Fruit fly (Drosophila melanogaster) whole organism, embryonic: Measurements from ENCODE around the gene ND-B18.

ENCODE experiments used
- Abd-B ChIP-seq: fragments of 200-800 bp; sonication (Bioruptor generic); optimal IDR thresholded peaks from 2 replicates; lab custom pipeline; 2018; ENCODE audit warnings: missing biosample characterization, mild to moderate bottlenecking, missing genetic modification characterization, moderate library complexity
- Atf-2 ChIP-seq: fragments of 200-800 bp; sonication (Bioruptor generic); optimal IDR thresholded peaks from 2 replicates; lab custom pipeline; 2016; ENCODE audit warnings: missing biosample characterization, missing genetic modification characterization
- Blimp-1 ChIP-seq: fragments of 200-800 bp; sonication (Bioruptor generic); optimal IDR thresholded peaks from 3 replicates; lab custom pipeline; 2018; ENCODE audit warnings: missing biosample characterization, missing genetic modification characterization, mild to moderate bottlenecking, moderate library complexity, missing genetic modification reagents
- Bteb2 ChIP-seq: fragments of 200-800 bp; sonication (Bioruptor generic); optimal IDR thresholded peaks from 2 replicates; lab custom pipeline; 2016; ENCODE audit warnings: missing biosample characterization, missing genetic modification characterization
- CG12071 ChIP-seq: fragments of 200-800 bp; sonication (Bioruptor generic); optimal IDR thresholded peaks from 3 replicates; lab custom pipeline; 2018; ENCODE audit warnings: missing biosample characterization, mild to moderate bottlenecking, missing genetic modification characterization
- CG12104 ChIP-seq: fragments of 200-800 bp; sonication (Bioruptor generic); optimal IDR thresholded peaks from 3 replicates; lab custom pipeline; 2016; ENCODE audit warnings: missing biosample characterization, missing genetic modification characterization
- CG13775 ChIP-seq: fragments of 200-800 bp; sonication (Bioruptor generic); optimal IDR thresholded peaks from 3 replicates; lab custom pipeline; 2017; ENCODE audit warnings: missing biosample characterization, mild to moderate bottlenecking, missing genetic modification characterization
- CG14710 ChIP-seq: fragments of 200-800 bp; sonication (Bioruptor generic); optimal IDR thresholded peaks from 3 replicates; lab custom pipeline; 2019; ENCODE audit warnings: missing biosample characterization, mild to moderate bottlenecking, missing genetic modification characterization, moderate library complexity
- CG2129 ChIP-seq: fragments of 200-800 bp; sonication (Bioruptor generic); IDR thresholded peaks from 2 replicates; pipeline ENCODE4 v1.3.6; 2022; ENCODE audit warnings: missing biosample characterization, missing genetic modification characterization; ENCODE audit not compliant: partially characterized antibody
- CG32767 ChIP-seq: fragments of 200-800 bp; sonication (Bioruptor generic); IDR thresholded peaks from 2 replicates; pipeline ENCODE4 v1.3.6; 2022; ENCODE audit warnings: missing biosample characterization, missing genetic modification characterization
- CG33557 ChIP-seq: fragments of 200-800 bp; sonication (Bioruptor generic); optimal IDR thresholded peaks from 2 replicates; lab custom pipeline; 2019; ENCODE audit warnings: missing biosample characterization, mild to moderate bottlenecking, missing genetic modification characterization, moderate library complexity
- CG3407 ChIP-seq: fragments of 200-800 bp; sonication (Bioruptor generic); optimal IDR thresholded peaks from 2 replicates; lab custom pipeline; 2018; ENCODE audit warnings: missing biosample characterization, mild to moderate bottlenecking, missing genetic modification characterization
- CG43689 ChIP-seq: fragments of 200-800 bp; sonication (Bioruptor generic); IDR thresholded peaks from 2 replicates; pipeline ENCODE4 v1.3.6; 2022; ENCODE audit warnings: missing biosample characterization, missing genetic modification characterization
- CG8089 ChIP-seq: fragments of 200-800 bp; sonication (Bioruptor generic); optimal IDR thresholded peaks from 3 replicates; lab custom pipeline; 2016; ENCODE audit warnings: missing biosample characterization, missing genetic modification characterization
- CG8924 ChIP-seq: fragments of 200-800 bp; optimal IDR thresholded peaks from 3 replicates; lab custom pipeline; 2019; ENCODE audit warnings: missing biosample characterization, mild to moderate bottlenecking, missing genetic modification characterization, moderate library complexity
- CG9437 ChIP-seq: fragments of 200-800 bp; sonication (Bioruptor generic); optimal IDR thresholded peaks from 2 replicates; lab custom pipeline; 2018; ENCODE audit warnings: missing biosample characterization, mild to moderate bottlenecking, missing genetic modification characterization
- CHES-1-like ChIP-seq: fragments of 200-800 bp; sonication (Bioruptor generic); optimal IDR thresholded peaks from 2 replicates; lab custom pipeline; 2016; ENCODE audit warnings: missing biosample characterization, missing genetic modification characterization
- Drgx ChIP-seq: fragments of 200-800 bp; sonication (Bioruptor generic); IDR thresholded peaks from 2 replicates; pipeline ENCODE4 v1.3.6; 2022; ENCODE audit warnings: missing biosample characterization, missing genetic modification characterization
- Elba2 ChIP-seq: fragments of 200-800 bp; sonication (Bioruptor generic); optimal IDR thresholded peaks from 3 replicates; lab custom pipeline; 2016; ENCODE audit warnings: missing biosample characterization, missing genetic modification characterization
- Gug ChIP-seq: fragments of 200-800 bp; sonication (Bioruptor generic); IDR thresholded peaks from 4 replicates; pipeline ENCODE4 v1.3.6; 2022; ENCODE audit warnings: missing biosample characterization, missing genetic modification characterization
- Opbp ChIP-seq: fragments of 200-800 bp; sonication (Bioruptor generic); IDR thresholded peaks from 3 replicates; pipeline ENCODE4 v1.3.6; 2022; ENCODE audit warnings: missing biosample characterization, missing genetic modification characterization; ENCODE audit not compliant: partially characterized antibody
- PHDP ChIP-seq: fragments of 200-800 bp; sonication (Bioruptor generic); optimal IDR thresholded peaks from 3 replicates; lab custom pipeline; 2018; ENCODE audit warnings: missing biosample characterization, mild to moderate bottlenecking, missing genetic modification characterization, moderate library complexity
- Ptx1 ChIP-seq: fragments of 200-800 bp; sonication (Bioruptor generic); IDR thresholded peaks from 2 replicates; pipeline ENCODE4 v1.3.6; 2022; ENCODE audit warnings: missing biosample characterization, missing genetic modification characterization
- Ravus ChIP-seq: fragments of 200-800 bp; sonication (Bioruptor generic); IDR thresholded peaks from 2 replicates; pipeline ENCODE4 v1.3.6; 2022; ENCODE audit warnings: missing biosample characterization, missing genetic modification characterization
- TFAM ChIP-seq: fragments of 200-800 bp; sonication (Bioruptor generic); optimal IDR thresholded peaks from 2 replicates; lab custom pipeline; 2017; ENCODE audit warnings: missing biosample characterization, missing genetic modification characterization, inconsistent platforms
- ara ChIP-seq: fragments of 200-800 bp; sonication (Bioruptor generic); IDR thresholded peaks from 2 replicates; pipeline ENCODE4 v1.3.6; 2022; ENCODE audit warnings: missing biosample characterization, missing genetic modification characterization
- caup ChIP-seq: fragments of 200-800 bp; sonication (Bioruptor generic); optimal IDR thresholded peaks from 3 replicates; lab custom pipeline; 2017; ENCODE audit warnings: missing biosample characterization, mild to moderate bottlenecking, missing genetic modification characterization, moderate library complexity; ENCODE audit not compliant: severe bottlenecking
- chif ChIP-seq, 2 experiments: fragments of 200-800 bp; sonication (Bioruptor generic); optimal IDR thresholded peaks; 3 replicates each; lab custom pipeline; 2016; ENCODE audit warnings: missing biosample characterization in 2 of 2, missing genetic modification characterization in 2 of 2
- crol ChIP-seq: fragments of 200-800 bp; sonication (Bioruptor generic); IDR thresholded peaks from 2 replicates; pipeline ENCODE4 v1.3.6; 2022; ENCODE audit warnings: missing biosample characterization, missing genetic modification characterization
- disco-r ChIP-seq: fragments of 200-800 bp; sonication (Bioruptor generic); optimal IDR thresholded peaks from 2 replicates; lab custom pipeline; 2016; ENCODE audit warnings: missing biosample characterization, missing genetic modification characterization
- dmrt11E ChIP-seq: fragments of 200-800 bp; sonication (Bioruptor generic); optimal IDR thresholded peaks from 3 replicates; lab custom pipeline; 2018; ENCODE audit warnings: missing biosample characterization, mild to moderate bottlenecking, missing genetic modification characterization, moderate library complexity
- ewg ChIP-seq: fragments of 200-800 bp; sonication (Bioruptor generic); optimal IDR thresholded peaks from 3 replicates; lab custom pipeline; 2017; ENCODE audit warnings: mild to moderate bottlenecking, missing biosample characterization, missing genetic modification reagents, missing genetic modification characterization
- exex ChIP-seq: fragments of 200-800 bp; sonication (Bioruptor generic); optimal IDR thresholded peaks from 4 replicates; lab custom pipeline; 2018; ENCODE audit warnings: missing biosample characterization, mild to moderate bottlenecking, missing genetic modification characterization, moderate library complexity
- hb ChIP-seq: fragments of 200-800 bp; sonication (Bioruptor generic); IDR thresholded peaks from 3 replicates; pipeline ENCODE4 v1.3.6; 2022; ENCODE audit warnings: missing biosample characterization, missing genetic modification characterization; ENCODE audit not compliant: partially characterized antibody
- nerfin-2 ChIP-seq: fragments of 200-800 bp; sonication (Bioruptor generic); IDR thresholded peaks from 2 replicates; pipeline ENCODE4 v1.3.6; 2022; ENCODE audit warnings: missing biosample characterization, missing genetic modification characterization; ENCODE audit not compliant: partially characterized antibody
- peb ChIP-seq: fragments of 200-800 bp; sonication (Bioruptor generic); IDR thresholded peaks from 2 replicates; pipeline ENCODE4 v1.3.6; 2022; ENCODE audit warnings: missing biosample characterization, missing genetic modification characterization
- row ChIP-seq: fragments of 200-800 bp; sonication (Bioruptor generic); IDR thresholded peaks from 3 replicates; pipeline ENCODE4 v1.3.6; 2022; ENCODE audit warnings: missing biosample characterization, missing genetic modification characterization
- salm ChIP-seq: fragments of 200-800 bp; sonication (Bioruptor generic); optimal IDR thresholded peaks from 2 replicates; lab custom pipeline; 2018; ENCODE audit warnings: missing biosample characterization, mild to moderate bottlenecking, missing genetic modification characterization
- slbo ChIP-seq: fragments of 200-800 bp; sonication (Bioruptor generic); IDR thresholded peaks from 2 replicates; pipeline ENCODE4 v1.3.6; 2022; ENCODE audit warnings: missing biosample characterization, missing genetic modification characterization
- sob ChIP-seq: fragments of 200-800 bp; sonication (Bioruptor generic); IDR thresholded peaks from 2 replicates; pipeline ENCODE4 v1.3.6; 2022; ENCODE audit warnings: missing biosample characterization, missing genetic modification characterization
- ssp ChIP-seq: fragments of 200-800 bp; sonication (Bioruptor generic); IDR thresholded peaks from 2 replicates; pipeline ENCODE4 v1.3.6; 2022; ENCODE audit warnings: missing biosample characterization, missing genetic modification characterization
- stc ChIP-seq: fragments of 200-800 bp; sonication (Bioruptor generic); IDR thresholded peaks from 2 replicates; pipeline ENCODE4 v1.3.6; 2022; ENCODE audit warnings: missing biosample characterization, missing genetic modification characterization
- stwl ChIP-seq: fragments of 200-800 bp; sonication (Bioruptor generic); optimal IDR thresholded peaks from 3 replicates; lab custom pipeline; 2018; ENCODE audit warnings: missing biosample characterization, mild to moderate bottlenecking, missing genetic modification characterization, moderate library complexity
- tx ChIP-seq: fragments of 200-800 bp; sonication (Bioruptor generic); optimal IDR thresholded peaks from 2 replicates; lab custom pipeline; 2016; ENCODE audit warnings: missing biosample characterization, missing genetic modification characterization
- vfl ChIP-seq: fragments of 200-800 bp; sonication (Bioruptor generic); optimal IDR thresholded peaks from 2 replicates; lab custom pipeline; 2016; ENCODE audit warnings: missing biosample characterization, missing genetic modification characterization
- vnd ChIP-seq: fragments of 200-800 bp; sonication (Bioruptor generic); IDR thresholded peaks from 3 replicates; pipeline ENCODE4 v1.3.6; 2022; ENCODE audit warnings: missing biosample characterization, missing genetic modification characterization; ENCODE audit not compliant: partially characterized antibody
- vvl ChIP-seq: fragments of 200-800 bp; sonication (Bioruptor generic); IDR thresholded peaks from 2 replicates; pipeline ENCODE4 v1.3.6; 2022; ENCODE audit warnings: missing biosample characterization, missing genetic modification characterization
- wdn ChIP-seq: fragments of 200-800 bp; sonication (Bioruptor generic); IDR thresholded peaks from 2 replicates; pipeline ENCODE4 v1.3.6; 2022; ENCODE audit warnings: missing biosample characterization, missing genetic modification characterization

ND-B18 gene

dm6 chrX:15085777-15086510 lies 22.4 kb downstream of the ND-B18 start, which contains the start of the genes CG15027 and Dbct (continued):
- peak in 1 of 2 experiments; percentile 5 for TF ChIP-seq chif (GFP tag; optimal IDR thresholded peaks at IDR 0.05; lab: Kevin White, UChicago)
- TF ChIP-seq Drgx, result peak; percentile 30; the same call in 1 of the 2 replicates
- TF ChIP-seq CG12071 (GFP tag; lab: Kevin White, UChicago), result no peak
- TF ChIP-seq row (GFP tag; lab: Robert Waterston, UW), result peak; percentile 91
- peak; percentile 48 for TF ChIP-seq Abd-B (GFP tag; lab: Kevin White, UChicago)
- peak; percentile 70 for TF ChIP-seq CG8924 (tag; lab: Kevin White, UChicago)
- no peak for TF ChIP-seq tx
- peak; percentile 68; the same call in 1 of the 2 replicates for TF ChIP-seq CG32767 (GFP tag; lab: Robert Waterston, UW)
- no peak for TF ChIP-seq Elba2 (GFP tag; lab: Kevin White, UChicago)
- TF ChIP-seq CG33557 (GFP tag; lab: Kevin White, UChicago), result peak; percentile 67
- TF ChIP-seq peb (GFP tag; lab: Robert Waterston, UW), result peak; percentile 40; the same call in 1 of the 2 replicates
- 0 out of 4 replicates have a peak, but pooled peaks have one; percentile 43 for TF ChIP-seq Gug (GFP tag; lab: Robert Waterston, UW)
- TF ChIP-seq ewg (GFP tag; lab: Kevin White, UChicago), result peak; percentile 19
- TF ChIP-seq Ptx1 (GFP tag; lab: Robert Waterston, UW), result peak; percentile 77
- TF ChIP-seq CG8089 (GFP tag; lab: Kevin White, UChicago), result no peak
- 0 out of 3 replicates have a peak, but pooled peaks have one; percentile 63 for TF ChIP-seq hb (GFP tag; lab: Robert Waterston, UW)
- peak; percentile 39 for TF ChIP-seq stwl (tag; lab: Kevin White, UChicago)
- peak; percentile 78 for TF ChIP-seq vvl
- TF ChIP-seq CG43689 (GFP tag; lab: Robert Waterston, UW), result no peak
- TF ChIP-seq CG9437 (GFP tag; lab: Kevin White, UChicago), result peak; percentile 52
- TF ChIP-seq caup, result peak; percentile 4
- peak; percentile 52 for TF ChIP-seq ssp
- peak; percentile 42 for TF ChIP-seq exex (tag; lab: Kevin White, UChicago)
- TF ChIP-seq Opbp (GFP tag; lab: Robert Waterston, UW), result peak; percentile 57; the same call in 1 of the 3 replicates
- no peak for TF ChIP-seq crol (GFP tag; lab: Robert Waterston, UW)
- no peak for TF ChIP-seq disco-r (GFP tag; lab: Kevin White, UChicago)
- TF ChIP-seq nerfin-2 (GFP tag; lab: Robert Waterston, UW), result no peak
- peak; percentile 67 for TF ChIP-seq CG2129 (GFP tag; lab: Robert Waterston, UW)
- TF ChIP-seq ara, result peak; percentile 56; the same call in 1 of the 2 replicates
- TF ChIP-seq sob (GFP tag; lab: Robert Waterston, UW), result peak; percentile 63
- 0 out of 3 replicates have a peak, but pooled peaks have one; percentile 57 for TF ChIP-seq vnd (GFP tag; lab: Robert Waterston, UW)
- peak; percentile 68 for TF ChIP-seq CG13775
- no peak for TF ChIP-seq Bteb2 (GFP tag; lab: Kevin White, UChicago)
- TF ChIP-seq TFAM (GFP tag; lab: Kevin White, UChicago), result no peak
- no peak; the same call in 1 of the 2 replicates for TF ChIP-seq Ravus (GFP tag; lab: Robert Waterston, UW)
- peak; percentile 47 for TF ChIP-seq Blimp-1 (GFP tag; lab: Kevin White, UChicago)
- peak; percentile 72 for TF ChIP-seq slbo (GFP tag; lab: Robert Waterston, UW)
- TF ChIP-seq CHES-1-like (GFP tag; lab: Kevin White, UChicago), result peak; percentile 16
- no peak for TF ChIP-seq Atf-2 (GFP tag; lab: Kevin White, UChicago)
- peak; percentile 35 for TF ChIP-seq vfl (GFP tag; lab: Kevin White, UChicago)
- peak; percentile 39 for TF ChIP-seq CG12104
- peak; percentile 60 for TF ChIP-seq PHDP (tag; lab: Kevin White, UChicago)
- 0 out of 2 replicates have a peak, but pooled peaks have one; percentile 30 for TF ChIP-seq wdn (GFP tag; lab: Robert Waterston, UW)
- TF ChIP-seq CG3407 (GFP tag; lab: Kevin White, UChicago), result no peak
- TF ChIP-seq stc (GFP tag; lab: Robert Waterston, UW), result peak; percentile 46
- TF ChIP-seq salm (tag; lab: Kevin White, UChicago), result no peak
- peak; percentile 71 for TF ChIP-seq CG14710 (tag; lab: Kevin White, UChicago)
- TF ChIP-seq dmrt11E (tag; lab: Kevin White, UChicago), result peak; percentile 75
